Worm (Caenorhabditis elegans): ENCODE measurements around the gene spe-6.
A peak's percentile ranks its signal among the peaks of the same experiment; 100 is the strongest.

Gene spe-6

ce11 chrIII:11467631-11468481, 37.4 kb upstream of the spe-6 start:
- TF ChIP-seq ref-1 (GFP tag; conservative IDR thresholded peaks at IDR 0.05) (no peak), med-1 (GFP tag; optimal IDR thresholded peaks at IDR 0.05; ENCODE audit: insufficient read depth) (peak; percentile 10), flt-1 (GFP tag; IDR thresholded peaks at IDR 0.05) (peak; percentile 25; the same call in 1 of the 2 replicates), T22C8.4 (GFP tag; IDR thresholded peaks at IDR 0.05) (no peak), ztf-23 (GFP tag; IDR thresholded peaks at IDR 0.05) (peak; percentile 54; the same call in 1 of the 2 replicates)

DNA sequence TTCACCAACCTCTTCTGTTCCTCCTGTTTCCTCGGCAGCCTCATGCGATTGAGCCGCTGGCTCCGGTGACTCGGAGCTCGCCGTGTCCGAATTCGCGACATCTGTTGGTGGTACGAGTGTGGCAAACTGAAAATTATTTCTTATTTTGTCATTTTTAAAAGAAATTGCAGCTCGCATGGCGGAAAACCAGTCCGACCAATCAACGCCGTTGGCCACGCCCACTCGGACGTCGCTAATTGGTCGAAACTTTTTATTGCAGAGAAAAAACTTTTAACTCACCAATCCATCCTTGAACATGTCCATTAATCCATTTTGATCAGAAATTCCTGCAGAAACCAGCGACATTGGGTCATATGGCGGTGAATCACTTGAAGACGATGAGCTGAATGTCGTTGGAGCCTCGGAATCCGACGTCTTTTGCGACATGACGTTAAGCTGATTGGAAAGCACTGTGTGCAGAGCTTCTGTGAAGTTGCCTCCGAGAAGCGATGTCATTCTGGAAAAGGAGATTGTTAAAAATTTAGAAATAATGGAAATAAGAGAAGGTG, 34.9 kb upstream of the spe-6 start, which contains the start of gene bed-2:
Gene bed-2 (minus strand): TSS at position 498 of the 548 bp plus-strand sequence.
- TF ChIP-seq ztf-23 (GFP tag; IDR thresholded peaks at IDR 0.05) = no peak
- TF ChIP-seq med-1 (GFP tag; optimal IDR thresholded peaks at IDR 0.05; ENCODE audit: insufficient read depth) = no peak
- TF ChIP-seq ref-1 (GFP tag; conservative IDR thresholded peaks at IDR 0.05) = no peak
- no peak for TF ChIP-seq tab-1 (GFP tag; IDR thresholded peaks at IDR 0.05)
- TF ChIP-seq ztf-29 (GFP tag; IDR thresholded peaks at IDR 0.05) = no peak
- TF ChIP-seq T22C8.4 (GFP tag; IDR thresholded peaks at IDR 0.05) = no peak
- TF ChIP-seq flt-1 (GFP tag; IDR thresholded peaks at IDR 0.05) = no peak
- TF ChIP-seq klf-2 (GFP tag; conservative IDR thresholded peaks at IDR 0.05) = no peak

DNA sequence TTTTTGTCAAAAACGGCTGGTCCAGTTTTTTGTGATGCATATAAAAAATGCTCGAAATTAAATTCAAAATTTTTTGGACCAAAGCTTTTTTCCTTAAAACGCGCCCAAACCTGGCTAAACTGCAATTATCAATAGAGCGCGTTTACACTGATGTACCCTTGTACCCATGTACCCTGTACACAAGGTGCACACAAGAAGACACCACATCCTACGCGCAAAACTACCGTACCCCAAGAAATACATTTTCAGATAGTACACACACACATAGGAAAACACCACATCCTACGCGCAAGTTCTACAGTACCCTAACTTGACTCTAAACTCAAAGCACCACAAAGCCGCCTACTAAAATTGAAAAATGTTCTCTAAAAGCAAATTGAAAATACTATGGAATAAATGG, 34.0 kb upstream of the spe-6 start:
- TF ChIP-seq ref-1 (GFP tag; conservative IDR thresholded peaks at IDR 0.05) = no peak
- no peak for TF ChIP-seq tab-1 (GFP tag; IDR thresholded peaks at IDR 0.05)
- no peak for TF ChIP-seq cog-1 (tag; optimal IDR thresholded peaks at IDR 0.05)
- 0 out of 2 replicates have a peak, but pooled peaks have one; percentile 44 for TF ChIP-seq flt-1 (GFP tag; IDR thresholded peaks at IDR 0.05)
- TF ChIP-seq T22C8.4 (GFP tag; IDR thresholded peaks at IDR 0.05) = no peak
- no peak for TF ChIP-seq klf-2 (GFP tag; conservative IDR thresholded peaks at IDR 0.05)
- TF ChIP-seq med-1 (GFP tag; optimal IDR thresholded peaks at IDR 0.05; ENCODE audit: insufficient read depth) = no peak
- TF ChIP-seq ztf-29 (GFP tag; IDR thresholded peaks at IDR 0.05) = no peak

DNA sequence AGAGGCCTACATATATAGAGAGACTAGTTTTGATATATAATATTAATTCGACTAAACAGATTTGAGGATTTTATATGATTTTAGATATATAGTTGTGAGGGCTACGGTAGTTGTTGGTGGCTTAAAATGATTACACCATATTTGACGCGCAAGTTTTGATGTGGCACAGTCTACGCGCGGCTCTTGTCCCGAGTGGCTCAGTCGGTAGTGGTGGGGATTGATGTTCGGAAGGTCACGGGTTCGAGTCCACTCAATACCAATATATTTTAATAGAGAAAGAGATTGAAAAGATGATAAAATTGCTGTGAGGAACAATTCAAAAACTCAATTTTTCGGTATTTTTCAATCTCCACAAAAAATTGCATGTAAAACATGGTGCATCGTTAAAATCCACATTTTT, 32.4 kb upstream of the spe-6 start:
- TF ChIP-seq flt-1 (GFP tag; IDR thresholded peaks at IDR 0.05) (0 out of 2 replicates have a peak, but pooled peaks have one; percentile 8), ref-1 (GFP tag; conservative IDR thresholded peaks at IDR 0.05) (no peak)

DNA sequence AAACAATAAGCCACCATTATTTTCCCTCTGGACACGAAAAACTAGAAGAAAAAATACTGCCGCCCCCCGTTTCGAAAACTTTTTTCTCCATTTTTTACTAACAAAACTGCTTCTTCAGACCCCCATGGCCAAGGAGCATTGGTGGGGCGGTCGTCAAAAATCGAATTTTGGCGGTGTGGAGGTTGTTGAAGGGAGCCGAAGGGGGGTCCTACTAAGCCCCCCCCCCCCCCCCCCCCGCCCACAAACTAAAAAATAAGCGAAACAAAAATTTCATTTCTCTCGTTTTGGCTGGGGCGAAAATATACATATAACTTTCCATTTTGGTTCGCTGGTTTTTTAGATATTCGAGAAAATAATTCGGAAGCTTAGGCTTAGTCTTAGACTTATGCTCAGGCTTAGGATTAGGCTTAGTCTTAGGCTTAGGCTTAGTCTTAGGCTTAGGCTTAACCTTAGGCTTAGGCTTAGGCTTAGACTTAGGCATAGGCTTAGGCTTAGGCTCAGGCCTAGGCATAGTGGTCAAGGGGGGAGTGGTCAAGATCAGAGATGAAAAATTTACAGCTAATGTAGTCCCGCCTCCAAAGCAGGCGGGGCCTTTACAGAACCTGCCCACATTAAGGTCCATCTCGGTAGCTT, 30.5 kb upstream of the spe-6 start:
- TF ChIP-seq T22C8.4 (GFP tag; IDR thresholded peaks at IDR 0.05) (no peak), ztf-29 (GFP tag; IDR thresholded peaks at IDR 0.05) (no peak), klf-2 (GFP tag; conservative IDR thresholded peaks at IDR 0.05) (no peak), med-1 (GFP tag; optimal IDR thresholded peaks at IDR 0.05; ENCODE audit: insufficient read depth) (no peak), ztf-23 (GFP tag; IDR thresholded peaks at IDR 0.05) (no peak), tab-1 (GFP tag; IDR thresholded peaks at IDR 0.05) (no peak), cog-1 (tag; optimal IDR thresholded peaks at IDR 0.05) (no peak), flt-1 (GFP tag; IDR thresholded peaks at IDR 0.05) (no peak), ref-1 (GFP tag; conservative IDR thresholded peaks at IDR 0.05) (no peak)

ce11 chrIII:11477307-11477706, 28.0 kb upstream of the spe-6 start:
- TF ChIP-seq med-1 (GFP tag; optimal IDR thresholded peaks at IDR 0.05; ENCODE audit: insufficient read depth) (no peak), klf-2 (GFP tag; conservative IDR thresholded peaks at IDR 0.05) (0 out of 2 replicates have a peak, but pooled peaks have one; percentile 35)

DNA sequence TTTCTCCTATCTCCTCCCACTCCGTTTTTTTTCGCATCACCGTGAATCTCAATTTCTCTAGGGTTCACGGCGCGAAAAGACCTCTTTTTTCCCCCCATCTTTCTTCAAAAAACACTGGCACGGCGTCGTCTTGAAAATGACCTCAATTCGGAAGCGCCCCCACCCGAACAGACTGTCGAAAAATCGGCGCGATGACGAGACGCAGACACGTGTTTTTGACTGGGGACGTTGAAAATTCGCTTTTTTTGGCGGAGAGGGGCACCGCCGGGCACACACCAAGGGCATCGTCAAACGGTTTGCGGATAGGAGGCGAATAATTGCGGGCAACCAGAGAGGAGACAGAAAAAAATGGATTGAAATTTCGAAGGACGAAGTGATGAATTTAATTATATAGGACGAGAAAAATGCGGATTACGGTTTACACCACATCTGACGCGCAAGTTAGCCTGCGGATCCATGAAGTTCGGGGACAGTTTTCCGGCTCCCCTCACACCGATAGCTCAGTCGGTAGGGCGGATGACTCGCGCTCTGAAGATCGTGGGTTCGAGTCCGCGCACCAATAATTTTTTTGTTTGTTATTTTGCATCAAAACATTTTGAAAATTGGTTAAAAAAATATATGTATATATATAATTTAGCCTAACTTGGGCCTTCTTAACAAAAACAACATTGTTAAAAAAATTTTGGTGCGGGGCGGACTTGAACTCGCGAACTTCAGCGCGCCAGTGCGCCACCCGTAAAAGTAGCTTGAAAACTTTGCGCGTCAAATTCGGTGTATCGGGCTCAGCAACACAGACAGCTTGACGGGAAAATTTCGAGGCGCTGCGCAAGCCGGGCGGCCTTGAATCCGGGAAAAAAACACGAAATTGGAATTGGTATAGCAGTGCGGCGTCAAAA, 26.6 kb upstream of the spe-6 start:
- TF ChIP-seq ref-1 (GFP tag; conservative IDR thresholded peaks at IDR 0.05) = no peak
- TF ChIP-seq ztf-29 (GFP tag; IDR thresholded peaks at IDR 0.05) = no peak
- TF ChIP-seq cog-1 (tag; optimal IDR thresholded peaks at IDR 0.05) = no peak
- no peak for TF ChIP-seq klf-2 (GFP tag; conservative IDR thresholded peaks at IDR 0.05)
- TF ChIP-seq T22C8.4 (GFP tag; IDR thresholded peaks at IDR 0.05) = no peak
- no peak for TF ChIP-seq flt-1 (GFP tag; IDR thresholded peaks at IDR 0.05)
- no peak for TF ChIP-seq med-1 (GFP tag; optimal IDR thresholded peaks at IDR 0.05; ENCODE audit: insufficient read depth)
- no peak for TF ChIP-seq ztf-23 (GFP tag; IDR thresholded peaks at IDR 0.05)
- TF ChIP-seq tab-1 (GFP tag; IDR thresholded peaks at IDR 0.05) = no peak

ce11 chrIII:11481309-11481845, 23.9 kb upstream of the spe-6 start:
- TF ChIP-seq ztf-23 (GFP tag; IDR thresholded peaks at IDR 0.05) (no peak), med-1 (GFP tag; optimal IDR thresholded peaks at IDR 0.05; ENCODE audit: insufficient read depth) (no peak), ref-1 (GFP tag; conservative IDR thresholded peaks at IDR 0.05) (no peak), ztf-29 (GFP tag; IDR thresholded peaks at IDR 0.05) (no peak)

DNA sequence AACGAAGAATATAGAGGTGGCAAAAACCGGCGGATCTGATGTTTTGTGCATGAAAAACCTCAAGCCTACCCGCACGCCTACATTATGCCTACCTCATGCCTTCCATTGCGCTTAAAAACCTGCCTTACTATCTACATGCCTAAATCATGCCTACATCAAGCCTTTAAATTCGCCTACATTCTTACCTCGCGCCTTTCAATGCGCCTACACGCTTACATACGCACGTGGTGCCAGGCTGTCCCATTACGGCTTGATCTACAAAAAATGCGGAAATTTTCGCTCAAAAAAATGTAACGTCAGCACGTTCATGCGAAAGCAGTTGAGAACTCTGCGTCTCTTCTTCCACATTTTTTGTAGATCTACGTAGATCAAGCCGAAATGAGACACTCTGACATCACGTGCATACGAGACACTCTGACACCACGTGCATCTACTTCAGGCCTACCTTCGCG, 21.1 kb upstream of the spe-6 start, which contains the start of gene fbxa-220:
Gene fbxa-220 (minus strand): TSS at position 51 of the 452 bp plus-strand sequence.
- TF ChIP-seq ztf-23 (GFP tag; IDR thresholded peaks at IDR 0.05) = no peak
- no peak for TF ChIP-seq klf-2 (GFP tag; conservative IDR thresholded peaks at IDR 0.05)
- TF ChIP-seq flt-1 (GFP tag; IDR thresholded peaks at IDR 0.05) = no peak
- no peak for TF ChIP-seq ref-1 (GFP tag; conservative IDR thresholded peaks at IDR 0.05)
- no peak for TF ChIP-seq cog-1 (tag; optimal IDR thresholded peaks at IDR 0.05)
- no peak for TF ChIP-seq T22C8.4 (GFP tag; IDR thresholded peaks at IDR 0.05)
- no peak for TF ChIP-seq ztf-29 (GFP tag; IDR thresholded peaks at IDR 0.05)
- no peak for TF ChIP-seq tab-1 (GFP tag; IDR thresholded peaks at IDR 0.05)
- no peak for TF ChIP-seq med-1 (GFP tag; optimal IDR thresholded peaks at IDR 0.05; ENCODE audit: insufficient read depth)
